Worm (Caenorhabditis elegans) whole organism, L1 larva: Measurements from ENCODE around the gene srx-114.

ENCODE experiments used
- efl-1 ChIP-seq, 4 experiments: fragments of 150-350 bp; optimal IDR thresholded peaks in 3 of 4; peaks in 1 of 4; 1 replicate in 1 of 4; 2 replicates in 3 of 4; lab custom pipeline; 2014; ENCODE audit warnings: missing biosample characterization in 2 of 4, missing genetic modification characterization in 2 of 4, missing genetic modification reagents in 2 of 4
- nhr-84 ChIP-seq: sonication (generic microtip); optimal IDR thresholded peaks from 2 replicates; lab custom pipeline; 2017; ENCODE audit warnings: missing biosample characterization, missing genetic modification characterization

The srx-114 gene

ce11 chrII:5384282-5384681, 48.7 kb downstream of the srx-114 start:
- no peak for TF ChIP-seq efl-1 (optimal IDR thresholded peaks at IDR 0.05; lab: Kevin White, UChicago)
- peak in 1 of 2 experiments; percentile 61 for TF ChIP-seq efl-1 (GFP tag; optimal IDR thresholded peaks at IDR 0.05 in 1 of 2; lab: Kevin White, UChicago)
- no peak for TF ChIP-seq nhr-84 (tag; lab: Kevin White, UChicago)
